Worm (Caenorhabditis elegans): Measurements from ENCODE around the gene F07C4.6.
A peak's percentile ranks its signal among the peaks of the same experiment; 100 is the strongest.

F07C4.6 gene

ce11 chrV:7601443-7601842, 25.2 kb upstream of the F07C4.6 start, which contains the start of gene scl-26:
TSS of gene scl-26 (minus strand) at chrV:7601543.
- TF ChIP-seq athp-1 (tag; optimal IDR thresholded peaks at IDR 0.05), result no peak
- no peak for TF ChIP-seq madf-8 (GFP tag; conservative IDR thresholded peaks at IDR 0.05)
- TF ChIP-seq ztf-3 (GFP tag; optimal IDR thresholded peaks at IDR 0.05), result no peak
- no peak for TF ChIP-seq pha-4 (tag; optimal IDR thresholded peaks at IDR 0.05)
- no peak for TF ChIP-seq akir-1 (GFP tag; optimal IDR thresholded peaks at IDR 0.05)
- no peak for TF ChIP-seq ceh-40 (GFP tag; IDR thresholded peaks at IDR 0.05)
- TF ChIP-seq unc-62 (GFP tag; optimal IDR thresholded peaks at IDR 0.05), result no peak
- no peak for TF ChIP-seq lag-1 (GFP tag; IDR thresholded peaks at IDR 0.05)
- TF ChIP-seq F33H1.4 (GFP tag; IDR thresholded peaks at IDR 0.05), result no peak
- TF ChIP-seq nfya-1 (tag; optimal IDR thresholded peaks at IDR 0.05; ENCODE audit: borderline replicate concordance, insufficient read depth), result no peak
- no peak for TF ChIP-seq madf-10 (tag; optimal IDR thresholded peaks at IDR 0.05)
- no peak for TF ChIP-seq fkh-3 (tag; optimal IDR thresholded peaks at IDR 0.05)
- TF ChIP-seq lsl-1 (GFP tag; optimal IDR thresholded peaks at IDR 0.05), result no peak

ce11 chrV:7603404-7603803, 23.2 kb upstream of the F07C4.6 start, which contains the start of gene C50E3.11:
TSS of gene C50E3.11 (minus strand) at chrV:7603486.
- TF ChIP-seq efl-1 (GFP tag; optimal IDR thresholded peaks at IDR 0.05) (peak; percentile 86), lsy-27 (tag; optimal IDR thresholded peaks at IDR 0.05; ENCODE audit: borderline replicate concordance, insufficient read depth) (no peak), madf-6 (GFP tag; IDR thresholded peaks at IDR 0.05) (peak; percentile 84), F55B11.4 (tag; optimal IDR thresholded peaks at IDR 0.05; ENCODE audit: borderline replicate concordance, insufficient read depth) (no peak), madf-8 (GFP tag; conservative IDR thresholded peaks at IDR 0.05) (peak; percentile 26; the same call in 1 of the 2 replicates), dpl-1 (GFP tag; optimal IDR thresholded peaks at IDR 0.05) (peak; percentile 28)

- TF ChIP-seq tbp1 (GFP tag; optimal IDR thresholded peaks at IDR 0.05), result no peak
- TF ChIP-seq B0261.1 (tag; optimal IDR thresholded peaks at IDR 0.05), result no peak
- TF ChIP-seq ccch-3 (GFP tag; optimal IDR thresholded peaks at IDR 0.05), result no peak
- no peak for TF ChIP-seq F57A8.1 (GFP tag; optimal IDR thresholded peaks at IDR 0.05)
- no peak for TF ChIP-seq lsy-27 (tag; optimal IDR thresholded peaks at IDR 0.05; ENCODE audit: borderline replicate concordance, insufficient read depth)
- TF ChIP-seq xnd-1 (tag; optimal IDR thresholded peaks at IDR 0.05), result no peak
- no peak for TF ChIP-seq lag-1 (GFP tag; IDR thresholded peaks at IDR 0.05)
- no peak for TF ChIP-seq aptf-3 (GFP tag; IDR thresholded peaks at IDR 0.05)
These were observed 21.8 kb upstream of the F07C4.6 start, which contains the start of gene clec-213 for ce11 chrV:7604858-7605257. TSS of gene clec-213 (plus strand) at chrV:7605158.

ce11 chrV:7609698-7610420, 16.8 kb upstream of the F07C4.6 start, which contains the start of the genes folt-3 and clec-214:
TSS of gene folt-3 (minus strand) at chrV:7609748.
TSS of gene clec-214 (plus strand) at chrV:7610370.
- TF ChIP-seq nhr-80 (tag; optimal IDR thresholded peaks at IDR 0.05), result peak; percentile 25
- no peak for TF ChIP-seq repo-1 (tag; optimal IDR thresholded peaks at IDR 0.05)

- no peak for TF ChIP-seq hlh-12 (tag; optimal IDR thresholded peaks at IDR 0.05)
- no peak for TF ChIP-seq snpc-3.4 (tag; optimal IDR thresholded peaks at IDR 0.05)
- no peak for TF ChIP-seq mxl-1 (tag; optimal IDR thresholded peaks at IDR 0.05)
- no peak for TF ChIP-seq Y67H2A.10 (GFP tag; conservative IDR thresholded peaks at IDR 0.05)
- no peak for TF ChIP-seq efl-1 (GFP tag; optimal IDR thresholded peaks at IDR 0.05)
- TF ChIP-seq let-526 (GFP tag; IDR thresholded peaks at IDR 0.05), result no peak
- TF ChIP-seq hrde-1 (tag; optimal IDR thresholded peaks at IDR 0.05; ENCODE audit: borderline replicate concordance), result no peak
- no peak for TF ChIP-seq ccch-3 (GFP tag; optimal IDR thresholded peaks at IDR 0.05)
These were observed 14.6 kb upstream of the F07C4.6 start, which contains the start of gene clec-215 for ce11 chrV:7612044-7612443. TSS of gene clec-215 (plus strand) at chrV:7612344.

Data from whole organism, young adult.